Worm (Caenorhabditis elegans) whole organism, mixed stage, embryonic: ENCODE measurements around the gene edg-1.

Source experiments
- drap-1 ChIP-seq: fragments of 200-800 bp; sonication (Bioruptor generic); optimal IDR thresholded peaks from 3 replicates; lab custom pipeline; 2018; ENCODE audit warnings: mild to moderate bottlenecking, missing genetic modification characterization, missing compliant biosample characterization
- lsy-2 ChIP-seq: fragments of 150-350 bp; optimal IDR thresholded peaks from 2 replicates; lab custom pipeline; 2014; ENCODE audit warnings: missing biosample characterization, missing genetic modification characterization
- nhr-76 ChIP-seq: sonication (generic microtip); optimal IDR thresholded peaks from 2 replicates; lab custom pipeline; 2017; ENCODE audit warnings: missing biosample characterization, missing genetic modification characterization
- unc-39 ChIP-seq: fragments of 150-350 bp; optimal IDR thresholded peaks from 2 replicates; lab custom pipeline; 2014; ENCODE audit warnings: missing biosample characterization, missing genetic modification characterization

DNA sequence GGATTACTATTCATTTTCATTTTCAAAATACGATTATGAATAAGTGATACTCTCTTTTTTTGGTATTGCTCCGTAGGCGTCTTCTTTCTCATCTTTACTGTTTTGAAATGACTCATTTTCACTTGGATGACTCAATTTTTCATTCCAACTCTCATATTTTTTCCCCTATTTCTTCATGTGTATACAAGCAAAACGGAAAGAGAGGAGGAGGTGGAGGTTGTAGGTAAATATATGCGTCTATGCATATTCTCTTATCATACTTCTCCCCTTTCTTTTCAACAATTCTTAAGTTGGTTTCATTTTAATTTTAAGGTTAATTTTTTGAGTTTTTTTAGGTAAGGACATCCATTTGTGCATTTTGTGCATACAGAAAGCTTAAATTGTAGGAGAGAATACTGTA lies 34.5 kb upstream of the edg-1 start:
- TF ChIP-seq lsy-2 (tag; lab: Kevin White, UChicago) (no peak), unc-39 (tag; lab: Kevin White, UChicago) (no peak), drap-1 (no peak), nhr-76 (tag; lab: Kevin White, UChicago) (no peak)
